Fruit fly (Drosophila melanogaster) whole organism, embryonic: ENCODE data around the gene CG12239.
A peak's percentile ranks its signal among the peaks of the same experiment; 100 is the strongest.

Experiments
- CG11504 ChIP-seq: fragments of 200-800 bp; sonication (Bioruptor generic); optimal IDR thresholded peaks from 3 replicates; lab custom pipeline; 2019; ENCODE audit warnings: missing biosample characterization, mild to moderate bottlenecking, missing genetic modification characterization, moderate library complexity
- CG11560 ChIP-seq: fragments of 200-800 bp; sonication (Bioruptor generic); IDR thresholded peaks from 3 replicates; pipeline ENCODE4 v1.3.6; 2022; ENCODE audit warnings: missing biosample characterization, missing genetic modification characterization
- CG11695 ChIP-seq: fragments of 200-800 bp; sonication (Bioruptor generic); IDR thresholded peaks from 3 replicates; pipeline ENCODE4 v1.3.6; 2022; ENCODE audit warnings: missing biosample characterization, missing genetic modification characterization
- CG12071 ChIP-seq: fragments of 200-800 bp; sonication (Bioruptor generic); optimal IDR thresholded peaks from 3 replicates; lab custom pipeline; 2018; ENCODE audit warnings: missing biosample characterization, mild to moderate bottlenecking, missing genetic modification characterization
- CG12391 ChIP-seq: fragments of 200-800 bp; sonication (Bioruptor generic); optimal IDR thresholded peaks from 3 replicates; lab custom pipeline; 2018; ENCODE audit warnings: missing biosample characterization, mild to moderate bottlenecking, missing genetic modification characterization, moderate library complexity
- CG14014 ChIP-seq: fragments of 200-800 bp; sonication (Bioruptor generic); IDR thresholded peaks from 2 replicates; pipeline ENCODE4 v1.3.6; 2022; ENCODE audit warnings: missing biosample characterization, missing genetic modification characterization
- CG16863 ChIP-seq: fragments of 200-800 bp; sonication (Bioruptor generic); optimal IDR thresholded peaks from 3 replicates; lab custom pipeline; 2016; ENCODE audit warnings: missing biosample characterization, missing genetic modification characterization
- CG17359 ChIP-seq: fragments of 200-800 bp; sonication (Bioruptor generic); optimal IDR thresholded peaks from 3 replicates; lab custom pipeline; 2018; ENCODE audit warnings: missing biosample characterization, mild to moderate bottlenecking, missing genetic modification characterization, moderate library complexity
- CG32772 ChIP-seq: fragments of 200-800 bp; sonication (Bioruptor generic); IDR thresholded peaks from 2 replicates; pipeline ENCODE4 v1.3.6; 2022; ENCODE audit warnings: missing biosample characterization, missing genetic modification characterization
- CG3407 ChIP-seq: fragments of 200-800 bp; sonication (Bioruptor generic); optimal IDR thresholded peaks from 2 replicates; lab custom pipeline; 2018; ENCODE audit warnings: missing biosample characterization, mild to moderate bottlenecking, missing genetic modification characterization
- CG3847 ChIP-seq: fragments of 200-800 bp; sonication (Bioruptor generic); IDR thresholded peaks from 2 replicates; pipeline ENCODE4 v1.3.6; 2022; ENCODE audit warnings: missing biosample characterization, missing genetic modification characterization
- CG4424 ChIP-seq: fragments of 200-800 bp; sonication (Bioruptor generic); optimal IDR thresholded peaks from 3 replicates; lab custom pipeline; 2016; ENCODE audit warnings: missing biosample characterization, missing genetic modification characterization
- CG4707 ChIP-seq: fragments of 200-800 bp; sonication (Bioruptor generic); optimal IDR thresholded peaks from 2 replicates; lab custom pipeline; 2018; ENCODE audit warnings: missing biosample characterization, mild to moderate bottlenecking, missing genetic modification characterization, moderate library complexity
- CG6175 ChIP-seq: fragments of 200-800 bp; sonication (Bioruptor generic); IDR thresholded peaks from 3 replicates; pipeline ENCODE4 v1.3.6; 2022; ENCODE audit warnings: missing biosample characterization, missing genetic modification characterization
- CG7839 ChIP-seq: fragments of 200-800 bp; sonication (Bioruptor generic); optimal IDR thresholded peaks from 3 replicates; lab custom pipeline; 2018; ENCODE audit warnings: missing biosample characterization, mild to moderate bottlenecking, missing genetic modification characterization, moderate library complexity
- CG8388 ChIP-seq: fragments of 200-800 bp; sonication (Bioruptor generic); optimal IDR thresholded peaks from 2 replicates; lab custom pipeline; 2019; ENCODE audit warnings: missing biosample characterization, mild to moderate bottlenecking, missing genetic modification characterization, moderate library complexity
- CG8478 ChIP-seq: fragments of >200 bp; optimal IDR thresholded peaks from 2 replicates; lab custom pipeline; 2018
- CG8944 ChIP-seq: fragments of 200-800 bp; sonication (Bioruptor generic); optimal IDR thresholded peaks from 3 replicates; lab custom pipeline; 2016; ENCODE audit warnings: missing biosample characterization, missing genetic modification characterization
- CG9437 ChIP-seq: fragments of 200-800 bp; sonication (Bioruptor generic); optimal IDR thresholded peaks from 2 replicates; lab custom pipeline; 2018; ENCODE audit warnings: missing biosample characterization, mild to moderate bottlenecking, missing genetic modification characterization
- CG9609 ChIP-seq: fragments of 200-800 bp; sonication (Bioruptor generic); optimal IDR thresholded peaks from 3 replicates; lab custom pipeline; 2016; ENCODE audit warnings: missing biosample characterization, missing genetic modification characterization
- CG9727 ChIP-seq: fragments of 200-800 bp; sonication (Bioruptor generic); optimal IDR thresholded peaks from 3 replicates; lab custom pipeline; 2017; ENCODE audit warnings: missing biosample characterization, mild to moderate bottlenecking, missing genetic modification characterization
- Chrac-16 ChIP-seq: fragments of 200-800 bp; sonication (Bioruptor generic); optimal IDR thresholded peaks from 3 replicates; lab custom pipeline; 2016; ENCODE audit warnings: missing biosample characterization, missing genetic modification characterization
- Dip2 ChIP-seq: fragments of 200-800 bp; sonication (Bioruptor generic); IDR thresholded peaks from 2 replicates; pipeline ENCODE4 v1.3.6; 2022; ENCODE audit warnings: missing biosample characterization, missing genetic modification characterization
- Drgx ChIP-seq: fragments of 200-800 bp; sonication (Bioruptor generic); IDR thresholded peaks from 2 replicates; pipeline ENCODE4 v1.3.6; 2022; ENCODE audit warnings: missing biosample characterization, missing genetic modification characterization
- HLH3B ChIP-seq: fragments of 200-800 bp; sonication (Bioruptor generic); IDR thresholded peaks from 2 replicates; pipeline ENCODE4 v1.3.6; 2022; ENCODE audit warnings: missing biosample characterization, missing genetic modification characterization
- Hr78 ChIP-seq, 2 experiments: fragments of 200-800 bp in 1 of 2; fragments of >200 bp in 1 of 2; sonication (Bioruptor generic) in 1 of 2; optimal IDR thresholded peaks; 2 replicates each; lab custom pipeline; 2017 to 2019; ENCODE audit warnings: missing biosample characterization in 2 of 2, missing genetic modification characterization in 2 of 2, mild to moderate bottlenecking in 1 of 2, moderate library complexity in 1 of 2
- Hsf ChIP-seq: fragments of 200-800 bp; sonication (Bioruptor generic); optimal IDR thresholded peaks from 3 replicates; lab custom pipeline; 2016; ENCODE audit warnings: missing biosample characterization, missing genetic modification characterization
- Kr ChIP-seq: fragments of 200-800 bp; sonication (Bioruptor generic); optimal IDR thresholded peaks from 2 replicates; lab custom pipeline; 2017; ENCODE audit warnings: missing biosample characterization, mild to moderate bottlenecking, missing genetic modification characterization
- MESR4 ChIP-seq: fragments of 200-800 bp; sonication (Bioruptor generic); optimal IDR thresholded peaks from 2 replicates; lab custom pipeline; 2018; ENCODE audit warnings: missing biosample characterization, mild to moderate bottlenecking, missing genetic modification characterization, moderate library complexity
- Oaz ChIP-seq: fragments of 200-800 bp; sonication (Bioruptor generic); IDR thresholded peaks from 2 replicates; pipeline ENCODE4 v1.3.6; 2022; ENCODE audit warnings: missing biosample characterization, missing genetic modification characterization
- Oli ChIP-seq: fragments of 200-800 bp; sonication (Bioruptor generic); optimal IDR thresholded peaks from 2 replicates; lab custom pipeline; 2018; ENCODE audit warnings: missing biosample characterization, mild to moderate bottlenecking, missing genetic modification characterization, moderate library complexity
- Pdp1 ChIP-seq, 2 experiments: fragments of 200-800 bp; sonication (Bioruptor generic); optimal IDR thresholded peaks; 3 replicates each; lab custom pipeline; 2016; ENCODE audit warnings: missing biosample characterization in 2 of 2, missing genetic modification characterization in 2 of 2, mild to moderate bottlenecking in 1 of 2, moderate library complexity in 1 of 2
- Xbp1 ChIP-seq: fragments of 200-800 bp; sonication (Bioruptor generic); optimal IDR thresholded peaks from 3 replicates; lab custom pipeline; 2016; ENCODE audit warnings: missing biosample characterization, mild to moderate bottlenecking, missing genetic modification characterization
- btn ChIP-seq: fragments of 200-800 bp; sonication (Bioruptor generic); optimal IDR thresholded peaks from 2 replicates; lab custom pipeline; 2016; ENCODE audit warnings: missing biosample characterization, missing genetic modification characterization
- cg ChIP-seq: fragments of 200-800 bp; sonication (Bioruptor generic); optimal IDR thresholded peaks from 3 replicates; lab custom pipeline; 2019; ENCODE audit warnings: missing biosample characterization, mild to moderate bottlenecking, missing genetic modification characterization, moderate library complexity
- dimm ChIP-seq: fragments of 200-800 bp; sonication (Bioruptor generic); IDR thresholded peaks from 2 replicates; pipeline ENCODE4 v1.3.6; 2022; ENCODE audit warnings: missing biosample characterization, missing genetic modification characterization
- dmrt11E ChIP-seq: fragments of 200-800 bp; sonication (Bioruptor generic); optimal IDR thresholded peaks from 3 replicates; lab custom pipeline; 2018; ENCODE audit warnings: missing biosample characterization, mild to moderate bottlenecking, missing genetic modification characterization, moderate library complexity
- dmrt99B ChIP-seq: fragments of 200-800 bp; sonication (Bioruptor generic); optimal IDR thresholded peaks from 2 replicates; lab custom pipeline; 2018; ENCODE audit warnings: missing biosample characterization, mild to moderate bottlenecking, missing genetic modification characterization, moderate library complexity
- grn ChIP-seq: fragments of 200-800 bp; sonication (Bioruptor generic); optimal IDR thresholded peaks from 3 replicates; lab custom pipeline; 2017; ENCODE audit warnings: missing biosample characterization, missing genetic modification characterization
- ind ChIP-seq: fragments of 200-800 bp; sonication (Bioruptor generic); optimal IDR thresholded peaks from 3 replicates; lab custom pipeline; 2016; ENCODE audit warnings: missing biosample characterization, missing genetic modification characterization
- lab ChIP-seq: fragments of 200-800 bp; sonication (Bioruptor generic); optimal IDR thresholded peaks from 3 replicates; lab custom pipeline; 2017; ENCODE audit warnings: missing biosample characterization, missing genetic modification characterization, mild to moderate bottlenecking, moderate library complexity, missing genetic modification reagents
- lbe ChIP-seq: fragments of 200-800 bp; sonication (Bioruptor generic); optimal IDR thresholded peaks from 2 replicates; lab custom pipeline; 2016; ENCODE audit warnings: missing biosample characterization, mild to moderate bottlenecking, missing genetic modification characterization
- lilli ChIP-seq: fragments of 200-800 bp; sonication (Bioruptor generic); optimal IDR thresholded peaks from 3 replicates; lab custom pipeline; 2016; ENCODE audit warnings: missing biosample characterization, missing genetic modification characterization
- lola ChIP-seq, 3 experiments: fragments of >200 bp in 2 of 3; fragments of 200-800 bp in 1 of 3; sonication (Bioruptor generic) in 1 of 3; optimal IDR thresholded peaks; 2 replicates each; lab custom pipeline; 2017 to 2019; ENCODE audit warnings: missing biosample characterization in 3 of 3, missing genetic modification characterization in 3 of 3, mild to moderate bottlenecking in 1 of 3, moderate library complexity in 1 of 3
- pita ChIP-seq: fragments of 200-800 bp; sonication (Bioruptor generic); optimal IDR thresholded peaks from 2 replicates; lab custom pipeline; 2017; ENCODE audit warnings: missing biosample characterization, mild to moderate bottlenecking, missing genetic modification characterization
- row ChIP-seq: fragments of 200-800 bp; sonication (Bioruptor generic); IDR thresholded peaks from 3 replicates; pipeline ENCODE4 v1.3.6; 2022; ENCODE audit warnings: missing biosample characterization, missing genetic modification characterization
- sens ChIP-seq: fragments of 200-800 bp; sonication (Bioruptor generic); peaks from one replicate; lab custom pipeline; 2016; ENCODE audit warnings: missing biosample characterization, missing genetic modification characterization
- tgo ChIP-seq: fragments of 200-800 bp; sonication (Bioruptor generic); IDR thresholded peaks from 3 replicates; pipeline ENCODE4 v1.3.6; 2022; ENCODE audit warnings: missing biosample characterization, missing genetic modification characterization
- trem ChIP-seq: fragments of 200-800 bp; optimal IDR thresholded peaks from 3 replicates; lab custom pipeline; 2019; ENCODE audit warnings: missing biosample characterization, mild to moderate bottlenecking, missing genetic modification characterization, moderate library complexity

The CG12239 gene

DNA sequence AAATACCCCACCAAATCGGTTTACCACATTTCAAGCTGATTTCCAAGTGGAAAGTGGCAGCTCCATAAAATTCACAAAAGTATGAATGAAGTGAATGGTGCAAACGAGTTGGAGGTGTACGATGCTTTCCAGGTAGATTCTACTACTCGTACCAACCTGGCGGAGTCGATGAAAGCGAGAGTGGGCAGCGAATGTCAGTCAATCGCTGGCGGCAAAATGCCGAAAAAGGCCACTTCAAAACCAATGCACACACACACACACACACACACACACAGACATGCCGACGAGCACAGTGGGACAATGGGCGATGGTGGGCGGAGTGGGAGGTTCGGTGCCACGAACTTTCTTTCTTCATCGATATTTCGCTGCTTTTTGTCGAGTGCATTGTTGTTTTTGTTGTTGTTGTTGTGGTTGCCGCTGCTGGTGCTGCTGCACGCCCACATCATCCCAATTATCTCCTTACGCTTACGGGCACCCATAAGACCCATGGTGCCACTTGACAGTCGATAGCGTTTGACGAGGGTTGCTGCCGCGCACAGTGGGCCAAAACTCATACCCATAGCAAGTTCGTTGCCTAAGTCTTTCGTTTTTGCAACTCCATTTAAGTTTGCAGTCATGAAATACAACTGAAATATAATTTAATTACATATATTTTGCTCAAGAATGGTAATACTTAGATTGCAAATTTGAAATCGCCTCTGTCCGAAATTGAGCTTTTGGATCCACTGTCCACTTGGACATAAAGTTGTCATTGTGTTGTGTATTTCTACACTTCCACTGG lies 8.5 kb upstream of the CG12239 start (continued):
- TF ChIP-seq CG4424 (peak; percentile 17), CG12391 (peak; percentile 45), sens (peak; percentile 91), Dip2 (GFP tag; lab: Robert Waterston, UW) (no peak), btn (GFP tag; lab: Kevin White, UChicago) (no peak), dimm (GFP tag; lab: Robert Waterston, UW) (no peak), CG6175 (GFP tag; lab: Robert Waterston, UW) (no peak), lbe (GFP tag; lab: Kevin White, UChicago) (peak; percentile 59), dmrt99B (tag; lab: Kevin White, UChicago) (peak; percentile 76), CG11560 (tag; lab: Robert Waterston, UW) (no peak), Pdp1 (GFP tag; optimal IDR thresholded peaks at IDR 0.05; lab: Kevin White, UChicago) (peak in 1 of 2 experiments; percentile 17), pita (GFP tag; lab: Kevin White, UChicago) (no peak), CG11695 (GFP tag; lab: Robert Waterston, UW) (peak; percentile 15; the same call in 1 of the 3 replicates), lola (GFP tag; optimal IDR thresholded peaks at IDR 0.05; lab: Kevin White, UChicago) (peak in 1 of 3 experiments; percentile 32), ind (GFP tag; lab: Kevin White, UChicago) (peak; percentile 13), CG14014 (0 out of 2 replicates have a peak, but pooled peaks have one; percentile 23), CG12071 (GFP tag; lab: Kevin White, UChicago) (peak; percentile 22), Xbp1 (peak; percentile 33), grn (GFP tag; lab: Kevin White, UChicago) (no peak), Kr (GFP tag; lab: Kevin White, UChicago) (no peak), CG11504 (tag; lab: Kevin White, UChicago) (peak; percentile 72), CG9727 (GFP tag; lab: Kevin White, UChicago) (peak; percentile 9), CG17359 (tag; lab: Kevin White, UChicago) (peak; percentile 64), cg (GFP tag; lab: Kevin White, UChicago) (peak; percentile 23), CG16863 (GFP tag; lab: Kevin White, UChicago) (peak; percentile 4), CG8944 (GFP tag; lab: Kevin White, UChicago) (no peak), CG8388 (peak; percentile 50), dmrt11E (tag; lab: Kevin White, UChicago) (peak; percentile 31), MESR4 (no peak), CG32772 (GFP tag; lab: Robert Waterston, UW) (peak; percentile 55; the same call in 1 of the 2 replicates), Drgx (GFP tag; lab: Robert Waterston, UW) (peak; percentile 75), Chrac-16 (GFP tag; lab: Kevin White, UChicago) (peak; percentile 27), row (GFP tag; lab: Robert Waterston, UW) (peak; percentile 41; the same call in 1 of the 3 replicates), CG8478 (lab: Kevin White, UChicago) (no peak), CG3407 (GFP tag; lab: Kevin White, UChicago) (peak; percentile 41), trem (tag; lab: Kevin White, UChicago) (peak; percentile 9), lab (peak; percentile 34), CG3847 (GFP tag; lab: Robert Waterston, UW) (no peak), Oli (tag; lab: Kevin White, UChicago) (peak; percentile 70), tgo (GFP tag; lab: Robert Waterston, UW) (peak; percentile 35; the same call in 1 of the 3 replicates), CG9609 (GFP tag; lab: Kevin White, UChicago) (no peak), Oaz (GFP tag; lab: Robert Waterston, UW) (no peak), HLH3B (GFP tag; lab: Robert Waterston, UW) (peak; percentile 45), CG4707 (GFP tag; lab: Kevin White, UChicago) (peak; percentile 75), CG9437 (GFP tag; lab: Kevin White, UChicago) (no peak), Hr78 (GFP tag; optimal IDR thresholded peaks at IDR 0.05; lab: Kevin White, UChicago) (peak in 1 of 2 experiments; percentile 6), CG7839 (tag; lab: Kevin White, UChicago) (peak; percentile 62), lilli (peak; percentile 10), Hsf (GFP tag; lab: Kevin White, UChicago) (peak; percentile 18)
